Worm (Caenorhabditis elegans) whole organism, L4 larva: ENCODE data around the gene pqn-16.

Source experiments
- ceh-20 ChIP-seq: fragments of 200-800 bp; sonication (Bioruptor generic); IDR thresholded peaks from 2 replicates; pipeline ENCODE4 v1.3.6; 2022; ENCODE audit warnings: missing genetic modification reagents, missing genetic modification characterization, missing compliant biosample characterization
- ces-1 ChIP-seq: fragments of 150-350 bp; sonication (generic microtip); optimal IDR thresholded peaks from 4 replicates; lab custom pipeline; 2014; ENCODE audit warnings: missing biosample characterization, missing genetic modification reagents, missing genetic modification characterization
- dpl-1 ChIP-seq: fragments of 150-350 bp; optimal IDR thresholded peaks from 2 replicates; lab custom pipeline; 2014; ENCODE audit warnings: missing biosample characterization, missing genetic modification reagents, missing genetic modification characterization
- fkh-10 ChIP-seq: fragments of 150-350 bp; optimal IDR thresholded peaks from 2 replicates; lab custom pipeline; 2014; ENCODE audit warnings: missing biosample characterization, missing genetic modification reagents, missing genetic modification characterization
- mdl-1 ChIP-seq, 2 experiments: fragments of 150-350 bp in 1 of 2; sonication (generic microtip) in 1 of 2; optimal IDR thresholded peaks; 2 replicates each; lab custom pipeline; 2014 to 2017; ENCODE audit warnings: missing biosample characterization in 2 of 2, missing genetic modification characterization in 2 of 2

- TF ChIP-seq dpl-1 (GFP tag; lab: Kevin White, UChicago) (no peak), mdl-1 (tag; optimal IDR thresholded peaks at IDR 0.05; lab: Kevin White, UChicago) (no peak), ces-1 (GFP tag; lab: Kevin White, UChicago) (no peak), ceh-20 (GFP tag; lab: Robert Waterston, UW) (no peak), fkh-10 (GFP tag; lab: Kevin White, UChicago) (no peak)
These were observed 46.1 kb upstream of the pqn-16 start, which contains the start of gene F21C10.3 for ce11 chrV:9127773-9128172.
